Worm (Caenorhabditis elegans) whole organism, L4 larva: ENCODE measurements around the gene F26A1.4.

Experiments
- R02D3.7 ChIP-seq: fragments of 150-350 bp; sonication (generic microtip); optimal IDR thresholded peaks from 3 replicates; lab custom pipeline; 2014; ENCODE audit warnings: missing biosample characterization, missing genetic modification characterization
- Y5F2A.4 ChIP-seq: fragments of 200-800 bp; sonication (Bioruptor generic); optimal IDR thresholded peaks from 2 replicates; lab custom pipeline; 2018; ENCODE audit warnings: mild to moderate bottlenecking, missing genetic modification characterization, missing compliant biosample characterization
- ZK546.5 ChIP-seq, 2 experiments: sonication (generic microtip); optimal IDR thresholded peaks; 2 replicates each; lab custom pipeline; 2017; ENCODE audit warnings: missing biosample characterization in 2 of 2, missing genetic modification characterization in 2 of 2
- ama-1 ChIP-seq: fragments of 150-350 bp; optimal IDR thresholded peaks from 2 replicates; lab custom pipeline; 2014; ENCODE audit warnings: inconsistent platforms, mixed read lengths
- ces-1 ChIP-seq: fragments of 150-350 bp; sonication (generic microtip); optimal IDR thresholded peaks from 4 replicates; lab custom pipeline; 2014; ENCODE audit warnings: missing biosample characterization, missing genetic modification reagents, missing genetic modification characterization
- lin-39 ChIP-seq: fragments of 150-350 bp; optimal IDR thresholded peaks from 2 replicates; lab custom pipeline; 2014; ENCODE audit warnings: missing biosample characterization, missing genetic modification reagents, missing genetic modification characterization
- lir-3 ChIP-seq: sonication (generic microtip); optimal IDR thresholded peaks from 2 replicates; lab custom pipeline; 2016; ENCODE audit warnings: mild to moderate bottlenecking, missing genetic modification characterization, missing compliant biosample characterization
- madf-9 ChIP-seq: fragments of 200-800 bp; sonication (Bioruptor generic); conservative IDR thresholded peaks from 2 replicates; pipeline ENCODE4 v1.3.6; 2022; ENCODE audit warnings: missing genetic modification reagents, missing genetic modification characterization, missing compliant biosample characterization
- mxl-2 ChIP-seq: fragments of 200-800 bp; sonication (Bioruptor generic); conservative IDR thresholded peaks from 2 replicates; pipeline ENCODE4 v1.3.6; 2022; ENCODE audit warnings: missing genetic modification reagents, missing genetic modification characterization, missing compliant biosample characterization
- pha-4 ChIP-seq, 2 experiments: fragments of 150-350 bp in 1 of 2; fragments of 200-800 bp in 1 of 2; sonication (Bioruptor generic) in 1 of 2; IDR thresholded peaks in 1 of 2; optimal IDR thresholded peaks in 1 of 2; 2 replicates each; pipeline versions ENCODE4 v1.3.6 to Lab custom; 2014 to 2022; ENCODE audit warnings: missing genetic modification characterization in 2 of 2, missing genetic modification reagents in 2 of 2, missing biosample characterization in 1 of 2, missing compliant biosample characterization in 1 of 2
- php-3 ChIP-seq: fragments of 200-800 bp; sonication (Bioruptor generic); IDR thresholded peaks from 2 replicates; pipeline ENCODE4 v1.3.6; 2022; ENCODE audit warnings: missing genetic modification reagents, missing genetic modification characterization, missing compliant biosample characterization
- unc-130 ChIP-seq: sonication (generic microtip); optimal IDR thresholded peaks from 2 replicates; lab custom pipeline; 2016; ENCODE audit warnings: missing genetic modification reagents, missing genetic modification characterization, missing compliant biosample characterization
- ztf-11 ChIP-seq: fragments of 150-350 bp; optimal IDR thresholded peaks from 2 replicates; lab custom pipeline; 2014; ENCODE audit warnings: missing biosample characterization, missing genetic modification characterization

ce11 chrIII:4861744-4862401, 44.5 kb downstream of the F26A1.4 start, which contains the start of the genes C35D10.10 and C35D10.5:
- no peak for TF ChIP-seq ztf-11 (tag; lab: Kevin White, UChicago)
- TF ChIP-seq madf-9 (GFP tag; lab: Robert Waterston, UW), result no peak
- TF ChIP-seq R02D3.7 (tag; lab: Kevin White, UChicago), result no peak
- no peak for TF ChIP-seq php-3 (GFP tag; lab: Robert Waterston, UW)
- no peak for TF ChIP-seq lir-3
- no peak for TF ChIP-seq mxl-2 (GFP tag; lab: Robert Waterston, UW)
- no peak for TF ChIP-seq ama-1
- TF ChIP-seq Y5F2A.4 (GFP tag; lab: Kevin White, UChicago), result no peak
- no peak for TF ChIP-seq ZK546.5 (tag; optimal IDR thresholded peaks at IDR 0.05; lab: Kevin White, UChicago)
- no peak for TF ChIP-seq lin-39 (tag; lab: Kevin White, UChicago)
- no peak for TF ChIP-seq pha-4 (GFP tag; IDR thresholded peaks at IDR 0.05; lab: Robert Waterston, UW)
- TF ChIP-seq pha-4 (tag; optimal IDR thresholded peaks at IDR 0.05; lab: Kevin White, UChicago), result no peak
- peak; percentile 50 for TF ChIP-seq unc-130
- TF ChIP-seq ces-1 (GFP tag; lab: Kevin White, UChicago), result no peak
